Fruit fly (Drosophila melanogaster) whole organism, embryonic: Measurements from ENCODE around the gene CG13843.

Experiments used
- B-H2 ChIP-seq: fragments of 200-800 bp; sonication (Bioruptor generic); optimal IDR thresholded peaks from 2 replicates; lab custom pipeline; 2018; ENCODE audit warnings: missing biosample characterization, mild to moderate bottlenecking, missing genetic modification characterization
- CG10209 ChIP-seq: fragments of 200-800 bp; sonication (Bioruptor generic); optimal IDR thresholded peaks from 3 replicates; lab custom pipeline; 2017; ENCODE audit warnings: missing biosample characterization, mild to moderate bottlenecking, missing genetic modification characterization, missing genetic modification reagents
- CG10321 ChIP-seq: fragments of 200-800 bp; sonication (Bioruptor generic); IDR thresholded peaks from 2 replicates; pipeline ENCODE4 v1.3.6; 2022; ENCODE audit warnings: missing biosample characterization, missing genetic modification characterization
- CG10431 ChIP-seq: fragments of 200-800 bp; sonication (Bioruptor generic); optimal IDR thresholded peaks from 3 replicates; lab custom pipeline; 2018; ENCODE audit warnings: missing biosample characterization, mild to moderate bottlenecking, missing genetic modification characterization
- CG11247 ChIP-seq: fragments of 200-800 bp; sonication (Bioruptor generic); IDR thresholded peaks from 2 replicates; pipeline ENCODE4 v1.3.6; 2022; ENCODE audit warnings: missing biosample characterization, missing genetic modification characterization
- CG11695 ChIP-seq: fragments of 200-800 bp; sonication (Bioruptor generic); IDR thresholded peaks from 3 replicates; pipeline ENCODE4 v1.3.6; 2022; ENCODE audit warnings: missing biosample characterization, missing genetic modification characterization
- CG13123 ChIP-seq: fragments of 200-800 bp; sonication (Bioruptor generic); optimal IDR thresholded peaks from 2 replicates; lab custom pipeline; 2016; ENCODE audit warnings: missing biosample characterization, missing genetic modification characterization
- CG15073 ChIP-seq: fragments of 200-800 bp; sonication (Bioruptor generic); optimal IDR thresholded peaks from 2 replicates; lab custom pipeline; 2016; ENCODE audit warnings: missing biosample characterization, missing genetic modification characterization
- CG16779 ChIP-seq: fragments of 200-800 bp; sonication (Bioruptor generic); IDR thresholded peaks from 2 replicates; pipeline ENCODE4 v1.3.6; 2022; ENCODE audit warnings: missing biosample characterization, missing genetic modification characterization
- CG17361 ChIP-seq: fragments of 200-800 bp; sonication (Bioruptor generic); IDR thresholded peaks from 3 replicates; pipeline ENCODE4 v1.3.6; 2022; ENCODE audit warnings: missing biosample characterization, missing genetic modification characterization
- CG17612 ChIP-seq: fragments of 200-800 bp; sonication (Bioruptor generic); IDR thresholded peaks from 2 replicates; pipeline ENCODE4 v1.3.6; 2022; ENCODE audit warnings: missing biosample characterization, missing genetic modification characterization
- CG2199 ChIP-seq: fragments of 200-800 bp; sonication (Bioruptor generic); IDR thresholded peaks from 3 replicates; pipeline ENCODE4 v1.3.6; 2022; ENCODE audit warnings: missing biosample characterization, missing genetic modification characterization
- CG30403 ChIP-seq: fragments of 200-800 bp; sonication (Bioruptor generic); optimal IDR thresholded peaks from 3 replicates; lab custom pipeline; 2016; ENCODE audit warnings: missing biosample characterization, missing genetic modification characterization
- CG34422 ChIP-seq: fragments of 200-800 bp; sonication (Bioruptor generic); IDR thresholded peaks from 3 replicates; pipeline ENCODE4 v1.3.6; 2022; ENCODE audit warnings: missing biosample characterization, missing genetic modification characterization
- CG4360 ChIP-seq: fragments of 200-800 bp; sonication (Bioruptor generic); IDR thresholded peaks from 2 replicates; pipeline ENCODE4 v1.3.6; 2022; ENCODE audit warnings: missing biosample characterization, missing genetic modification characterization
- CG6689 ChIP-seq: fragments of 200-800 bp; sonication (Bioruptor generic); IDR thresholded peaks from 2 replicates; pipeline ENCODE4 v1.3.6; 2022; ENCODE audit warnings: missing biosample characterization, missing genetic modification characterization
- CG6813 ChIP-seq: fragments of 200-800 bp; sonication (Bioruptor generic); optimal IDR thresholded peaks from 2 replicates; lab custom pipeline; 2017; ENCODE audit warnings: missing biosample characterization, missing genetic modification characterization, mild to moderate bottlenecking, moderate library complexity, missing genetic modification reagents
- CG7786 ChIP-seq: fragments of 200-800 bp; sonication (Bioruptor generic); optimal IDR thresholded peaks from 2 replicates; lab custom pipeline; 2016; ENCODE audit warnings: missing biosample characterization, missing genetic modification characterization
- CG8944 ChIP-seq: fragments of 200-800 bp; sonication (Bioruptor generic); optimal IDR thresholded peaks from 3 replicates; lab custom pipeline; 2016; ENCODE audit warnings: missing biosample characterization, missing genetic modification characterization
- CG9727 ChIP-seq: fragments of 200-800 bp; sonication (Bioruptor generic); optimal IDR thresholded peaks from 3 replicates; lab custom pipeline; 2017; ENCODE audit warnings: missing biosample characterization, mild to moderate bottlenecking, missing genetic modification characterization
- Dad ChIP-seq: fragments of 200-800 bp; sonication (Bioruptor generic); optimal IDR thresholded peaks from 3 replicates; lab custom pipeline; 2016; ENCODE audit warnings: missing biosample characterization, missing genetic modification characterization
- Deaf1 ChIP-seq: fragments of 200-800 bp; optimal IDR thresholded peaks from 3 replicates; lab custom pipeline; 2019; ENCODE audit warnings: missing biosample characterization, mild to moderate bottlenecking, missing genetic modification characterization, moderate library complexity
- Drgx ChIP-seq: fragments of 200-800 bp; sonication (Bioruptor generic); IDR thresholded peaks from 2 replicates; pipeline ENCODE4 v1.3.6; 2022; ENCODE audit warnings: missing biosample characterization, missing genetic modification characterization
- Fer1 ChIP-seq: fragments of 200-800 bp; sonication (Bioruptor generic); optimal IDR thresholded peaks from 2 replicates; lab custom pipeline; 2017; ENCODE audit warnings: missing biosample characterization, mild to moderate bottlenecking, missing genetic modification characterization
- Meics ChIP-seq: fragments of 200-800 bp; sonication (Bioruptor generic); optimal IDR thresholded peaks from 2 replicates; lab custom pipeline; 2017; ENCODE audit warnings: missing biosample characterization, mild to moderate bottlenecking, missing genetic modification characterization
- Mes4 ChIP-seq: fragments of 200-800 bp; sonication (Bioruptor generic); optimal IDR thresholded peaks from 2 replicates; lab custom pipeline; 2016; ENCODE audit warnings: missing biosample characterization, missing genetic modification characterization
- Nf-YA ChIP-seq: fragments of 200-800 bp; sonication (Bioruptor generic); IDR thresholded peaks from 2 replicates; pipeline ENCODE4 v1.3.6; 2022; ENCODE audit warnings: missing biosample characterization, missing genetic modification characterization
- Nf-YB ChIP-seq: fragments of 200-800 bp; sonication (Bioruptor generic); optimal IDR thresholded peaks from 3 replicates; lab custom pipeline; 2019; ENCODE audit warnings: missing biosample characterization, mild to moderate bottlenecking, missing genetic modification characterization, moderate library complexity
- Rfx ChIP-seq: fragments of 200-800 bp; sonication (Bioruptor generic); IDR thresholded peaks from 2 replicates; pipeline ENCODE4 v1.3.6; 2022; ENCODE audit warnings: missing biosample characterization, missing genetic modification characterization
- Tbp ChIP-seq: fragments of >200 bp; optimal IDR thresholded peaks from 2 replicates; lab custom pipeline; 2018; ENCODE audit warnings: missing biosample characterization, missing genetic modification characterization
- Vsx1 ChIP-seq: fragments of 200-800 bp; sonication (Bioruptor generic); optimal IDR thresholded peaks from 2 replicates; lab custom pipeline; 2017; ENCODE audit warnings: missing biosample characterization, mild to moderate bottlenecking, missing genetic modification characterization, missing genetic modification reagents
- abd-A ChIP-seq: fragments of 200-800 bp; sonication (Bioruptor generic); optimal IDR thresholded peaks from 3 replicates; lab custom pipeline; 2019; ENCODE audit warnings: missing biosample characterization, mild to moderate bottlenecking, missing genetic modification characterization, moderate library complexity
- az2 ChIP-seq: fragments of 200-800 bp; sonication (Bioruptor generic); optimal IDR thresholded peaks from 3 replicates; lab custom pipeline; 2016; ENCODE audit warnings: missing biosample characterization, missing genetic modification characterization
- bab2 ChIP-seq: fragments of 200-800 bp; sonication (Bioruptor generic); optimal IDR thresholded peaks from 2 replicates; lab custom pipeline; 2016; ENCODE audit warnings: missing biosample characterization, missing genetic modification characterization
- chm ChIP-seq: fragments of 200-800 bp; sonication (Bioruptor generic); IDR thresholded peaks from 2 replicates; pipeline ENCODE4 v1.3.6; 2022; ENCODE audit warnings: missing biosample characterization, missing genetic modification characterization
- ci ChIP-seq: fragments of 200-800 bp; sonication (Bioruptor generic); IDR thresholded peaks from 3 replicates; pipeline ENCODE4 v1.3.6; 2022; ENCODE audit warnings: missing biosample characterization, missing genetic modification characterization
- ems ChIP-seq: fragments of 200-800 bp; sonication (Bioruptor generic); optimal IDR thresholded peaks from 3 replicates; lab custom pipeline; 2016; ENCODE audit warnings: missing biosample characterization, missing genetic modification characterization
- exex ChIP-seq: fragments of 200-800 bp; sonication (Bioruptor generic); optimal IDR thresholded peaks from 4 replicates; lab custom pipeline; 2018; ENCODE audit warnings: missing biosample characterization, mild to moderate bottlenecking, missing genetic modification characterization, moderate library complexity
- fd64A ChIP-seq: fragments of 200-800 bp; sonication (Bioruptor generic); optimal IDR thresholded peaks from 3 replicates; lab custom pipeline; 2018; ENCODE audit warnings: missing biosample characterization, mild to moderate bottlenecking, missing genetic modification characterization
- gcm2 ChIP-seq: fragments of 200-800 bp; sonication (Bioruptor generic); optimal IDR thresholded peaks from 2 replicates; lab custom pipeline; 2016; ENCODE audit warnings: missing biosample characterization, missing genetic modification characterization
- grn ChIP-seq: fragments of 200-800 bp; sonication (Bioruptor generic); optimal IDR thresholded peaks from 3 replicates; lab custom pipeline; 2017; ENCODE audit warnings: missing biosample characterization, missing genetic modification characterization
- gro ChIP-seq: fragments of 200-800 bp; sonication (Bioruptor generic); optimal IDR thresholded peaks from 2 replicates; lab custom pipeline; 2016; ENCODE audit warnings: missing biosample characterization, missing genetic modification characterization
- hkb ChIP-seq, 2 experiments: fragments of 200-800 bp in 1 of 2; fragments of >200 bp in 1 of 2; sonication (Bioruptor generic) in 1 of 2; IDR thresholded peaks in 1 of 2; optimal IDR thresholded peaks in 1 of 2; 2 replicates each; pipeline versions ENCODE4 v1.3.6 to Lab custom; 2017 to 2022; ENCODE audit warnings: missing biosample characterization in 1 of 2, missing genetic modification characterization in 1 of 2
- klu ChIP-seq: fragments of 200-800 bp; sonication (Bioruptor generic); IDR thresholded peaks from 2 replicates; pipeline ENCODE4 v1.3.6; 2022; ENCODE audit warnings: missing biosample characterization, missing genetic modification characterization
- lilli ChIP-seq: fragments of 200-800 bp; sonication (Bioruptor generic); optimal IDR thresholded peaks from 3 replicates; lab custom pipeline; 2016; ENCODE audit warnings: missing biosample characterization, missing genetic modification characterization
- nerfin-1 ChIP-seq: fragments of 200-800 bp; sonication (Bioruptor generic); optimal IDR thresholded peaks from 3 replicates; lab custom pipeline; 2019; ENCODE audit warnings: missing biosample characterization, mild to moderate bottlenecking, missing genetic modification characterization, moderate library complexity
- nom ChIP-seq: fragments of 200-800 bp; sonication (Bioruptor generic); optimal IDR thresholded peaks from 2 replicates; lab custom pipeline; 2017; ENCODE audit warnings: missing biosample characterization, missing genetic modification characterization, mild to moderate bottlenecking, moderate library complexity, missing genetic modification reagents
- pzg ChIP-seq: fragments of 200-800 bp; sonication (Bioruptor generic); optimal IDR thresholded peaks from 3 replicates; lab custom pipeline; 2018; ENCODE audit warnings: missing biosample characterization, mild to moderate bottlenecking, missing genetic modification characterization, moderate library complexity
- row ChIP-seq: fragments of 200-800 bp; sonication (Bioruptor generic); IDR thresholded peaks from 3 replicates; pipeline ENCODE4 v1.3.6; 2022; ENCODE audit warnings: missing biosample characterization, missing genetic modification characterization
- sc ChIP-seq, 3 experiments: fragments of >200 bp in 2 of 3; fragments of 200-800 bp in 1 of 3; sonication (Bioruptor generic) in 1 of 3; optimal IDR thresholded peaks; 2 replicates in 2 of 3; 3 replicates in 1 of 3; lab custom pipeline; 2017; ENCODE audit warnings: mild to moderate bottlenecking in 1 of 3, missing biosample characterization in 1 of 3, missing genetic modification characterization in 1 of 3, missing genetic modification reagents in 1 of 3
- stc ChIP-seq: fragments of 200-800 bp; sonication (Bioruptor generic); IDR thresholded peaks from 2 replicates; pipeline ENCODE4 v1.3.6; 2022; ENCODE audit warnings: missing biosample characterization, missing genetic modification characterization

The CG13843 gene

dm6 chr3R:22596450-22596849 is 12.8 kb upstream of the CG13843 start (continued):
- TF ChIP-seq CG11247, result peak; percentile 52; the same call in 1 of the 2 replicates
- TF ChIP-seq B-H2 (GFP tag; lab: Kevin White, UChicago), result no peak
- TF ChIP-seq row, result peak; percentile 21; the same call in 1 of the 3 replicates
- TF ChIP-seq gcm2, result no peak
- TF ChIP-seq Vsx1 (GFP tag; lab: Kevin White, UChicago), result peak; percentile 77
- peak; percentile 47 for TF ChIP-seq gro (GFP tag; lab: Kevin White, UChicago)
- no peak for TF ChIP-seq CG17361 (GFP tag; lab: Robert Waterston, UW)
- TF ChIP-seq CG15073 (GFP tag; lab: Kevin White, UChicago), result no peak
- peak; percentile 57; the same call in 1 of the 3 replicates for TF ChIP-seq CG2199 (GFP tag; lab: Robert Waterston, UW)
- no peak for TF ChIP-seq az2 (GFP tag; lab: Kevin White, UChicago)
- TF ChIP-seq Mes4 (GFP tag; lab: Kevin White, UChicago), result peak; percentile 50
- TF ChIP-seq Dad, result peak; percentile 3
- TF ChIP-seq CG10209 (GFP tag; lab: Kevin White, UChicago), result peak; percentile 62
- no peak for TF ChIP-seq Tbp (GFP tag; lab: Kevin White, UChicago)
- no peak for TF ChIP-seq CG17612 (GFP tag; lab: Robert Waterston, UW)
- no peak for TF ChIP-seq nerfin-1 (tag; lab: Kevin White, UChicago)
- TF ChIP-seq Nf-YB (GFP tag; lab: Kevin White, UChicago), result no peak
- peak; percentile 39 for TF ChIP-seq CG4360
- TF ChIP-seq Rfx (GFP tag; lab: Robert Waterston, UW), result no peak
- TF ChIP-seq chm (GFP tag; lab: Robert Waterston, UW), result peak; percentile 61
- TF ChIP-seq CG7786 (GFP tag; lab: Kevin White, UChicago), result peak; percentile 32
- no peak for TF ChIP-seq CG30403 (GFP tag; lab: Kevin White, UChicago)
- TF ChIP-seq CG11695, result peak; percentile 73; the same call in 2 of the 3 replicates
- 0 out of 2 replicates have a peak, but pooled peaks have one; percentile 31 for TF ChIP-seq Nf-YA
- peak; percentile 62 for TF ChIP-seq CG6813 (GFP tag; lab: Kevin White, UChicago)
- TF ChIP-seq Fer1 (GFP tag; lab: Kevin White, UChicago), result peak; percentile 51
- peak; percentile 5 for TF ChIP-seq CG8944 (GFP tag; lab: Kevin White, UChicago)
- TF ChIP-seq nom, result no peak
- TF ChIP-seq hkb (optimal IDR thresholded peaks at IDR 0.05; lab: Kevin White, UChicago), result no peak
- peak; percentile 76 for TF ChIP-seq hkb (GFP tag; IDR thresholded peaks at IDR 0.05; lab: Robert Waterston, UW)
- TF ChIP-seq Drgx (GFP tag; lab: Robert Waterston, UW), result no peak
- no peak for TF ChIP-seq klu
- TF ChIP-seq lilli (GFP tag; lab: Kevin White, UChicago), result no peak
- TF ChIP-seq sc (optimal IDR thresholded peaks at IDR 0.05; lab: Kevin White, UChicago), result no peak
- TF ChIP-seq sc (GFP tag; optimal IDR thresholded peaks at IDR 0.05; lab: Kevin White, UChicago), result peak; percentile 26
- TF ChIP-seq bab2 (GFP tag; lab: Kevin White, UChicago), result peak; percentile 61
- TF ChIP-seq CG10321 (GFP tag; lab: Robert Waterston, UW), result 0 out of 2 replicates have a peak, but pooled peaks have one; percentile 10
- peak; percentile 38 for TF ChIP-seq grn
- no peak for TF ChIP-seq Deaf1 (tag; lab: Kevin White, UChicago)
- peak; percentile 70 for TF ChIP-seq fd64A (GFP tag; lab: Kevin White, UChicago)
- no peak for TF ChIP-seq pzg (GFP tag; lab: Kevin White, UChicago)
- 0 out of 3 replicates have a peak, but pooled peaks have one; percentile 33 for TF ChIP-seq CG34422
- peak; percentile 86 for TF ChIP-seq ci
- TF ChIP-seq stc, result peak; percentile 26; the same call in 1 of the 2 replicates
- TF ChIP-seq CG9727, result peak; percentile 65
- peak; percentile 50 for TF ChIP-seq Meics
- peak; percentile 36 for TF ChIP-seq CG6689
- TF ChIP-seq CG16779, result no peak
- TF ChIP-seq abd-A, result no peak
- TF ChIP-seq CG10431, result no peak
- no peak for TF ChIP-seq ems
- peak; percentile 62 for TF ChIP-seq exex
- TF ChIP-seq CG13123, result peak; percentile 40
